Worm (Caenorhabditis elegans) whole organism, L4 larva: ENCODE data around the gene cah-5.
A peak's percentile ranks its signal among the peaks of the same experiment; 100 is the strongest.

Experiments
- F44E2.7 ChIP-seq: fragments of 200-800 bp; sonication (Bioruptor generic); IDR thresholded peaks from 2 replicates; pipeline ENCODE4 v2.1.2; 2022; ENCODE audit warnings: missing genetic modification characterization, missing compliant biosample characterization
- F49E8.2 ChIP-seq: sonication (generic microtip); optimal IDR thresholded peaks from 2 replicates; lab custom pipeline; 2016; ENCODE audit warnings: missing compliant biosample characterization, mild to moderate bottlenecking, missing genetic modification characterization, borderline replicate concordance
- R02D3.7 ChIP-seq: fragments of 150-350 bp; sonication (generic microtip); optimal IDR thresholded peaks from 3 replicates; lab custom pipeline; 2014; ENCODE audit warnings: missing biosample characterization, missing genetic modification characterization
- T26A8.4 ChIP-seq: fragments of 200-800 bp; sonication (Bioruptor generic); IDR thresholded peaks from 2 replicates; pipeline ENCODE4 v1.3.6; 2022; ENCODE audit warnings: missing genetic modification characterization, missing compliant biosample characterization
- Y48G9A.11 ChIP-seq: fragments of 200-800 bp; sonication (Bioruptor generic); IDR thresholded peaks from 2 replicates; pipeline ENCODE4 v1.3.6; 2022; ENCODE audit warnings: missing genetic modification reagents, missing genetic modification characterization, missing compliant biosample characterization
- ZK337.2 ChIP-seq: fragments of 200-800 bp; sonication (Bioruptor generic); IDR thresholded peaks from 2 replicates; pipeline ENCODE4 v1.3.6; 2022; ENCODE audit warnings: missing genetic modification reagents, missing genetic modification characterization, missing compliant biosample characterization
- aha-1 ChIP-seq: fragments of 150-350 bp; peaks from one replicate; lab custom pipeline; 2014; ENCODE audit warnings: missing biosample characterization, missing genetic modification characterization
- ceh-20 ChIP-seq: fragments of 200-800 bp; sonication (Bioruptor generic); IDR thresholded peaks from 2 replicates; pipeline ENCODE4 v1.3.6; 2022; ENCODE audit warnings: missing genetic modification reagents, missing genetic modification characterization, missing compliant biosample characterization
- ceh-28 ChIP-seq: fragments of 150-350 bp; optimal IDR thresholded peaks from 2 replicates; lab custom pipeline; 2014; ENCODE audit warnings: missing biosample characterization, missing genetic modification reagents, missing genetic modification characterization
- ceh-82 ChIP-seq: sonication (generic microtip); optimal IDR thresholded peaks from 2 replicates; lab custom pipeline; 2017; ENCODE audit warnings: missing biosample characterization, missing genetic modification characterization
- daf-8 ChIP-seq: fragments of 200-800 bp; sonication (Bioruptor generic); IDR thresholded peaks from 2 replicates; pipeline ENCODE4 v1.3.6; 2022; ENCODE audit warnings: missing genetic modification characterization, missing compliant biosample characterization
- dve-1 ChIP-seq: sonication (generic microtip); optimal IDR thresholded peaks from 2 replicates; lab custom pipeline; 2017; ENCODE audit warnings: antibody characterized with exemption, mild to moderate bottlenecking, missing genetic modification characterization, missing compliant biosample characterization; ENCODE audit not compliant: insufficient read depth
- fos-1 ChIP-seq: fragments of 150-350 bp; optimal IDR thresholded peaks from 2 replicates; lab custom pipeline; 2014; ENCODE audit warnings: missing biosample characterization, missing genetic modification characterization
- hlh-11 ChIP-seq: fragments of 200-800 bp; sonication (Bioruptor generic); optimal IDR thresholded peaks from 2 replicates; lab custom pipeline; 2018; ENCODE audit warnings: mild to moderate bottlenecking, missing genetic modification characterization, missing compliant biosample characterization
- jun-1 ChIP-seq: fragments of 150-350 bp; optimal IDR thresholded peaks from 2 replicates; lab custom pipeline; 2014; ENCODE audit warnings: missing biosample characterization, missing genetic modification reagents, missing genetic modification characterization
- lin-29 ChIP-seq: fragments of 200-800 bp; sonication (Bioruptor generic); IDR thresholded peaks from 2 replicates; pipeline ENCODE4 v1.3.6; 2022; ENCODE audit warnings: missing genetic modification reagents, missing genetic modification characterization, missing compliant biosample characterization
- lir-3 ChIP-seq: sonication (generic microtip); optimal IDR thresholded peaks from 2 replicates; lab custom pipeline; 2016; ENCODE audit warnings: mild to moderate bottlenecking, missing genetic modification characterization, missing compliant biosample characterization
- madf-5 ChIP-seq, 2 experiments: fragments of 200-800 bp; sonication (Bioruptor generic); IDR thresholded peaks; 2 replicates each; pipeline ENCODE4 v1.3.6; 2022; ENCODE audit warnings: missing compliant biosample characterization in 2 of 2, missing genetic modification characterization in 2 of 2
- mep-1 ChIP-seq: fragments of 150-350 bp; sonication (generic microtip); optimal IDR thresholded peaks from 3 replicates; lab custom pipeline; 2014; ENCODE audit warnings: missing biosample characterization, missing genetic modification characterization
- mes-2 ChIP-seq: sonication (generic microtip); optimal IDR thresholded peaks from 2 replicates; lab custom pipeline; 2016; ENCODE audit warnings: missing genotype, mild to moderate bottlenecking, missing genetic modification characterization, missing compliant biosample characterization; ENCODE audit not compliant: poor library complexity, severe bottlenecking
- mxl-3 ChIP-seq: fragments of 200-800 bp; sonication (Bioruptor generic); optimal IDR thresholded peaks from 2 replicates; lab custom pipeline; 2018; ENCODE audit warnings: mild to moderate bottlenecking, missing genetic modification characterization, missing compliant biosample characterization
- nhr-111 ChIP-seq: fragments of 200-800 bp; sonication (Bioruptor generic); optimal IDR thresholded peaks from 2 replicates; lab custom pipeline; 2018; ENCODE audit warnings: mild to moderate bottlenecking, missing genetic modification characterization, missing compliant biosample characterization
- pha-4 ChIP-seq, 2 experiments: fragments of 150-350 bp in 1 of 2; fragments of 200-800 bp in 1 of 2; sonication (Bioruptor generic) in 1 of 2; IDR thresholded peaks in 1 of 2; optimal IDR thresholded peaks in 1 of 2; 2 replicates each; pipeline versions ENCODE4 v1.3.6 to Lab custom; 2014 to 2022; ENCODE audit warnings: missing genetic modification characterization in 2 of 2, missing genetic modification reagents in 2 of 2, missing biosample characterization in 1 of 2, missing compliant biosample characterization in 1 of 2
- pqm-1 ChIP-seq: sonication (generic microtip); optimal IDR thresholded peaks from 2 replicates; lab custom pipeline; 2017; ENCODE audit warnings: missing biosample characterization, missing genetic modification characterization
- rbr-2 ChIP-seq: sonication (generic microtip); optimal IDR thresholded peaks from 2 replicates; lab custom pipeline; 2016; ENCODE audit warnings: missing genotype, missing genetic modification characterization, missing compliant biosample characterization
- skn-1 ChIP-seq: fragments of 150-350 bp; optimal IDR thresholded peaks from 2 replicates; lab custom pipeline; 2014; ENCODE audit warnings: missing biosample characterization, missing genetic modification characterization
- snpc-1.2 ChIP-seq: fragments of 200-800 bp; sonication (Bioruptor generic); IDR thresholded peaks from 2 replicates; pipeline ENCODE4 v1.3.6; 2022; ENCODE audit warnings: missing genetic modification reagents, missing genetic modification characterization, missing compliant biosample characterization
- snpc-4 ChIP-seq: fragments of 150-350 bp; optimal IDR thresholded peaks from 2 replicates; lab custom pipeline; 2014; ENCODE audit warnings: missing biosample characterization, missing genetic modification characterization
- spr-1 ChIP-seq: sonication (generic microtip); optimal IDR thresholded peaks from 2 replicates; lab custom pipeline; 2016; ENCODE audit warnings: mild to moderate bottlenecking, missing genetic modification characterization, missing compliant biosample characterization
- unc-39 ChIP-seq: sonication (generic microtip); optimal IDR thresholded peaks from 2 replicates; lab custom pipeline; 2017; ENCODE audit warnings: missing biosample characterization, missing genetic modification characterization
- unc-62 ChIP-seq, 3 experiments: fragments of 150-350 bp in 1 of 3; sonication (generic microtip); optimal IDR thresholded peaks in 2 of 3; peaks in 1 of 3; 1 replicate in 1 of 3; 2 replicates in 2 of 3; lab custom pipeline; 2014 to 2017; ENCODE audit warnings: missing biosample characterization in 3 of 3, missing genetic modification characterization in 3 of 3, missing genetic modification reagents in 3 of 3, missing genotype in 1 of 3
- vab-7 ChIP-seq: fragments of 200-800 bp; sonication (Bioruptor generic); IDR thresholded peaks from 2 replicates; pipeline ENCODE4 v1.3.6; 2022; ENCODE audit warnings: missing genetic modification reagents, missing genetic modification characterization, missing compliant biosample characterization
- zag-1 ChIP-seq: fragments of 150-350 bp; optimal IDR thresholded peaks from 2 replicates; lab custom pipeline; 2014; ENCODE audit warnings: missing biosample characterization, missing genetic modification characterization
- zfp-2 ChIP-seq: sonication (generic microtip); optimal IDR thresholded peaks from 2 replicates; lab custom pipeline; 2016; ENCODE audit warnings: mild to moderate bottlenecking, missing genetic modification characterization, missing compliant biosample characterization
- zfp-3 ChIP-seq: fragments of 200-800 bp; sonication (Bioruptor generic); conservative IDR thresholded peaks from 2 replicates; pipeline ENCODE4 v1.3.6; 2022; ENCODE audit warnings: missing genetic modification reagents, missing genetic modification characterization, missing compliant biosample characterization
- zip-11 ChIP-seq: fragments of 200-800 bp; sonication (Bioruptor generic); IDR thresholded peaks from 2 replicates; pipeline ENCODE4 v1.3.6; 2022; ENCODE audit warnings: missing genetic modification characterization, missing compliant biosample characterization

The cah-5 gene

ce11 chrX:6991427-6991826, 28.4 kb upstream of the cah-5 start, which contains the start of gene ugt-57:
Gene ugt-57, plus strand, starts transcription at chrX:6991727.
- TF ChIP-seq ZK337.2 (no peak), hlh-11 (no peak), ceh-82 (no peak), vab-7 (GFP tag; lab: Robert Waterston, UW) (no peak), mxl-3 (no peak), unc-39 (no peak), R02D3.7 (tag; lab: Kevin White, UChicago) (no peak), spr-1 (tag; lab: Kevin White, UChicago) (no peak), dve-1 (tag; lab: Kevin White, UChicago) (no peak)

- TF ChIP-seq mxl-3 (no peak), zfp-3 (GFP tag; lab: Robert Waterston, UW) (no peak), Y48G9A.11 (GFP tag; lab: Robert Waterston, UW) (no peak), pqm-1 (tag; lab: Kevin White, UChicago) (no peak), rbr-2 (tag; lab: Kevin White, UChicago) (no peak), dve-1 (tag; lab: Kevin White, UChicago) (no peak), ceh-28 (no peak), fos-1 (tag; lab: Kevin White, UChicago) (no peak), ceh-20 (no peak), vab-7 (GFP tag; lab: Robert Waterston, UW) (no peak), unc-39 (no peak)
Observed at ce11 chrX:6996448-6996847, 23.4 kb upstream of the cah-5 start, which contains the start of the genes F01E11.20 and tsp-16. Gene F01E11.20, minus strand, starts transcription at chrX:6996548. Gene tsp-16, minus strand, starts transcription at chrX:6996620.

- TF ChIP-seq zip-11 (GFP tag; lab: Robert Waterston, UW) (no peak), unc-62 (GFP tag; optimal IDR thresholded peaks at IDR 0.05 in 1 of 2; lab: Kevin White, UChicago) (peak in 1 of 2 experiments; percentile 77), unc-62 (tag; optimal IDR thresholded peaks at IDR 0.05; lab: Kevin White, UChicago) (no peak)
- TF ChIP-seq, all 104 proteins: peak for 1
Observed at ce11 chrX:7001933-7002332, 17.9 kb upstream of the cah-5 start.

- TF ChIP-seq T26A8.4 (GFP tag; lab: Robert Waterston, UW) (no peak), madf-5 (GFP tag; IDR thresholded peaks at IDR 0.05; lab: Robert Waterston, UW) (no peak), skn-1 (tag; lab: Kevin White, UChicago) (no peak), daf-8 (GFP tag; lab: Robert Waterston, UW) (no peak), F49E8.2 (tag; lab: Kevin White, UChicago) (no peak), lir-3 (tag; lab: Kevin White, UChicago) (no peak), lin-29 (GFP tag; lab: Robert Waterston, UW) (no peak), jun-1 (no peak), mep-1 (tag; lab: Kevin White, UChicago) (no peak), zag-1 (tag; lab: Kevin White, UChicago) (no peak)
Observed at ce11 chrX:7005475-7005874, 14.4 kb upstream of the cah-5 start, which contains the start of gene tyra-2. Gene tyra-2, minus strand, starts transcription at chrX:7005575.

- TF ChIP-seq aha-1 (peak; percentile 25), F44E2.7 (GFP tag; lab: Robert Waterston, UW) (no peak)
Observed at ce11 chrX:7005919-7006318, 13.9 kb upstream of the cah-5 start.

ce11 chrX:7028836-7029235, 9.0 kb downstream of the cah-5 start, which contains the start of gene flp-26:
Gene flp-26, plus strand, starts transcription at chrX:7029136.
- TF ChIP-seq nhr-111 (GFP tag; lab: Kevin White, UChicago) = no peak
- no peak for TF ChIP-seq mes-2 (tag; lab: Kevin White, UChicago)
- peak in 1 of 2 experiments; percentile 33 for TF ChIP-seq unc-62 (GFP tag; optimal IDR thresholded peaks at IDR 0.05 in 1 of 2; lab: Kevin White, UChicago)
- no peak for TF ChIP-seq unc-62 (tag; optimal IDR thresholded peaks at IDR 0.05; lab: Kevin White, UChicago)
- no peak for TF ChIP-seq jun-1
- no peak for TF ChIP-seq pha-4 (GFP tag; IDR thresholded peaks at IDR 0.05; lab: Robert Waterston, UW)
- no peak for TF ChIP-seq pha-4 (tag; optimal IDR thresholded peaks at IDR 0.05; lab: Kevin White, UChicago)
- TF ChIP-seq snpc-4 (tag; lab: Kevin White, UChicago) = no peak
- no peak for TF ChIP-seq vab-7 (GFP tag; lab: Robert Waterston, UW)
- no peak for TF ChIP-seq snpc-1.2
- no peak for TF ChIP-seq zfp-2 (tag; lab: Kevin White, UChicago)
